Fruit fly (Drosophila melanogaster) S2 (cell line): ENCODE results near the gene CG44001.

Source experiments
- CG8478 ChIP-seq: fragments of >200 bp; optimal IDR thresholded peaks from 2 replicates; lab custom pipeline; 2018
- CTCF ChIP-seq, 2 experiments: fragments of >200 bp; optimal IDR thresholded peaks; 2 replicates each; lab custom pipeline; 2018

- TF ChIP-seq CTCF (optimal IDR thresholded peaks at IDR 0.05; lab: Kevin White, UChicago) (no peak), CG8478 (lab: Kevin White, UChicago) (no peak)
Measured at dm6 chr2L:5025557-5025956, 17.5 kb upstream of the CG44001 start.
